ENCODE assay signal across 8 worm cellular contexts in the genomic region with DNA sequence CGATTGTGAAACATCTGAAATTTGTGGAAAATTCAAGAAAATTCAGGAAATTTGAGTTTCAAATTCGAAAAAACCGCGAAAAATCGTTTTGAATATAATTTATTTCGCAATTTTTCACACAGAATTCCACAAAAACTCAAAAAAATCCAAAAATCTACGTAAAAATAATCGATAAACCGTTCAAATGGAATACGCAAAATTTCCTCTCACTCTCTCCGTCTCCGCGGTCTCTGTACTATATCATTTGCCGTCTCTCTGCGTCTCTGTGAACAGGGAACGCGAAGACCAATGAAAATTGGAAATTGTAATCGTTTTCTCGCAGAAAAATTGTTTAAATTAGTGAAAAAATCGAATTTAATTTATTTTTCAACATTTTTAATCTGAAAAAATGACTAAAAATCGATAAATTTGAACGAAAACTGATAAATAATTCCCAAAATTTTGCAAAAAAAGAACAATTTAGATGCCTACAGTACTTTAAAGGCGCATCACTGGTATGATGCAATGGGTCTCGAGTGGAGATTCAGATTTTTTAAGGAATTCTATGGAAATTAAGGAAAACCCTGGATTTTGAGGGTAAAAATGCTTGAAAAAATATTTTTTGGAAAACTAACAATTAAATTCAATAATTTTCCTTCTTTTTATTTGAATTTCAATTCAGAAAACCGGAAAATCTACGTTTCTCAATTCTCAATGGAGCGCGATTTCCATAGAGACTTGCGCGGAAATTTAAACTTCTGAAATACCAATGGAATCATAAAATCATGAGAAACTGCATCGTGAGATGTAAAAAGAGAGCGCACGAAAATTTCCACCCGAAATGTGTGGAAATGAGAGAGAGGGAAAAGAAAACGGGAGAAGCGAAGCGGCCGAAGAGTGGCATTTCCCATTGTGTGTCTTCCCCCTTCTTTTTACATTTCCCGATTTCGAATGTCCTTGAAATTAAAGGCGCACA.
TF ChIP-seq lines count a peak whose summit lies in the region.

A gene (minus strand): TSS at position 14 of the 955 bp plus-strand sequence.
A gene (plus strand): TSS at position 720 of the 955 bp plus-strand sequence.

TF ChIP-seq in whole organism, L1 larva, 84 proteins besides CTCF, POLR2A, EP300 and RAD21 (continues in another document):
- TF ChIP-seq C16A3.4 (tag; optimal IDR thresholded peaks at IDR 0.05; lab: Kevin White, UChicago) (peak; percentile 8), ceh-82 (tag; optimal IDR thresholded peaks at IDR 0.05; lab: Kevin White, UChicago) (peak in 1 of 3 experiments; percentile 10), lin-35 (GFP tag; optimal IDR thresholded peaks at IDR 0.05; lab: Kevin White, UChicago) (peak; percentile 8 to 65), lin-14 (GFP tag; optimal IDR thresholded peaks at IDR 0.05; lab: Kevin White, UChicago) (peak; percentile 46), xbp-1 (tag; optimal IDR thresholded peaks at IDR 0.05; lab: Kevin White, UChicago) (no peak), zip-4 (GFP tag; optimal IDR thresholded peaks at IDR 0.05; lab: Kevin White, UChicago) (no peak), nhr-85 (tag; lab: Kevin White, UChicago) (peak; percentile 62), skn-1 (tag; optimal IDR thresholded peaks at IDR 0.05; lab: Kevin White, UChicago) (peak; percentile 17), swsn-7 (tag; optimal IDR thresholded peaks at IDR 0.05; lab: Kevin White, UChicago) (no peak), snpc-4 (tag; optimal IDR thresholded peaks at IDR 0.05; lab: Kevin White, UChicago) (peak; percentile 16)

TF ChIP-seq in whole organism, L2 larva, 48 proteins besides CTCF, POLR2A, EP300 and RAD21 (continues in another document):
- TF ChIP-seq nhr-21 (tag; optimal IDR thresholded peaks at IDR 0.05; lab: Kevin White, UChicago): no peak
- TF ChIP-seq mdl-1 (tag; optimal IDR thresholded peaks at IDR 0.05; lab: Kevin White, UChicago): no peak
- no peak for TF ChIP-seq nhr-23 (tag; optimal IDR thresholded peaks at IDR 0.05; lab: Kevin White, UChicago)
- TF ChIP-seq gmeb-1 (tag; optimal IDR thresholded peaks at IDR 0.05; lab: Kevin White, UChicago): peak; percentile 11
- no peak for TF ChIP-seq elt-1 (tag; optimal IDR thresholded peaks at IDR 0.05; lab: Kevin White, UChicago)
- TF ChIP-seq mab-5 (tag; optimal IDR thresholded peaks at IDR 0.05; lab: Kevin White, UChicago): no peak
- TF ChIP-seq unc-62 (GFP tag; optimal IDR thresholded peaks at IDR 0.05; lab: Kevin White, UChicago): no peak
- TF ChIP-seq unc-55 (GFP tag; optimal IDR thresholded peaks at IDR 0.05; lab: Kevin White, UChicago): peak; percentile 74
- TF ChIP-seq ceh-16 (tag; optimal IDR thresholded peaks at IDR 0.05; lab: Kevin White, UChicago): no peak
- peak; percentile 46 for TF ChIP-seq nhr-129 (tag; optimal IDR thresholded peaks at IDR 0.05; lab: Kevin White, UChicago)

TF ChIP-seq in whole organism, L3 larva, 47 proteins besides CTCF, POLR2A, EP300 and RAD21 (continues in another document):
- TF ChIP-seq eor-1 (tag; optimal IDR thresholded peaks at IDR 0.05; lab: Kevin White, UChicago) (no peak), aly-2 (tag; optimal IDR thresholded peaks at IDR 0.05; lab: Kevin White, UChicago) (no peak), egl-5 (tag; optimal IDR thresholded peaks at IDR 0.05; lab: Kevin White, UChicago) (peak; percentile 37), ceh-16 (tag; optimal IDR thresholded peaks at IDR 0.05; lab: Kevin White, UChicago) (no peak), fkh-10 (GFP tag; optimal IDR thresholded peaks at IDR 0.05; lab: Kevin White, UChicago) (no peak), unc-62 (GFP tag; optimal IDR thresholded peaks at IDR 0.05; lab: Kevin White, UChicago) (no peak), snpc-4 (tag; optimal IDR thresholded peaks at IDR 0.05; lab: Kevin White, UChicago) (no peak), nhr-43 (tag; optimal IDR thresholded peaks at IDR 0.05; lab: Kevin White, UChicago; ENCODE audit: poor library complexity, severe bottlenecking) (no peak), daf-12 (tag; optimal IDR thresholded peaks at IDR 0.05; lab: Kevin White, UChicago) (no peak), tbx-2 (tag; optimal IDR thresholded peaks at IDR 0.05; lab: Kevin White, UChicago) (no peak)

TF ChIP-seq in whole organism, L4 larva, 104 proteins besides CTCF, POLR2A, EP300 and RAD21 (continues in another document):
- TF ChIP-seq F37D6.2 (tag; optimal IDR thresholded peaks at IDR 0.05; lab: Kevin White, UChicago): no peak
- peak; percentile 80 for TF ChIP-seq aha-1 (tag; lab: Kevin White, UChicago)
- no peak for TF ChIP-seq daf-12 (tag; optimal IDR thresholded peaks at IDR 0.05; lab: Kevin White, UChicago)
- TF ChIP-seq dpl-1 (GFP tag; optimal IDR thresholded peaks at IDR 0.05; lab: Kevin White, UChicago): peak; percentile 39
- peak in 1 of 2 experiments; percentile 47 for TF ChIP-seq hif-1 (tag; optimal IDR thresholded peaks at IDR 0.05; lab: Kevin White, UChicago)
- no peak for TF ChIP-seq daf-8 (GFP tag; IDR thresholded peaks at IDR 0.05; lab: Robert Waterston, UW)
- TF ChIP-seq spr-3 (GFP tag; optimal IDR thresholded peaks at IDR 0.05; lab: Kevin White, UChicago): no peak
- TF ChIP-seq daf-16 (GFP tag; optimal IDR thresholded peaks at IDR 0.05; lab: Kevin White, UChicago): no peak
- no peak for TF ChIP-seq daf-16 (tag; optimal IDR thresholded peaks at IDR 0.05; lab: Kevin White, UChicago)
- TF ChIP-seq fkh-10 (GFP tag; optimal IDR thresholded peaks at IDR 0.05; lab: Kevin White, UChicago): no peak
- peak; percentile 64 for TF ChIP-seq hlh-30 (tag; optimal IDR thresholded peaks at IDR 0.05; lab: Kevin White, UChicago; ENCODE audit: insufficient read depth)

TF ChIP-seq in whole organism, late embryonic, 69 proteins besides CTCF, POLR2A, EP300 and RAD21 (continues in another document):
- TF ChIP-seq rnt-1 (tag; optimal IDR thresholded peaks at IDR 0.05; lab: Kevin White, UChicago) (no peak), ceh-22 (tag; optimal IDR thresholded peaks at IDR 0.05; lab: Kevin White, UChicago) (no peak), gmeb-2 (tag; optimal IDR thresholded peaks at IDR 0.05; lab: Kevin White, UChicago) (no peak), ceh-31 (tag; optimal IDR thresholded peaks at IDR 0.05; lab: Kevin White, UChicago) (peak; percentile 68), lin-11 (tag; optimal IDR thresholded peaks at IDR 0.05; lab: Kevin White, UChicago) (no peak), ceh-6 (GFP tag; optimal IDR thresholded peaks at IDR 0.05; lab: Kevin White, UChicago) (no peak), elt-4 (tag; optimal IDR thresholded peaks at IDR 0.05; lab: Kevin White, UChicago) (no peak), hlh-8 (tag; optimal IDR thresholded peaks at IDR 0.05; lab: Kevin White, UChicago) (no peak), dve-1 (tag; optimal IDR thresholded peaks at IDR 0.05; lab: Kevin White, UChicago) (no peak), ceh-18 (tag; optimal IDR thresholded peaks at IDR 0.05; lab: Kevin White, UChicago) (no peak), hlh-13 (GFP tag; optimal IDR thresholded peaks at IDR 0.05; lab: Kevin White, UChicago) (no peak)

TF ChIP-seq in whole organism, midembryonic, 9 proteins besides CTCF, POLR2A, EP300 and RAD21:
- no peak for TF ChIP-seq ref-1 (GFP tag; conservative IDR thresholded peaks at IDR 0.05; lab: Robert Waterston, UW)
- TF ChIP-seq T22C8.4 (GFP tag; IDR thresholded peaks at IDR 0.05; lab: Robert Waterston, UW): peak; percentile 44; the same call in 1 of the 2 replicates
- TF ChIP-seq klf-2 (GFP tag; conservative IDR thresholded peaks at IDR 0.05; lab: Robert Waterston, UW): no peak
- no peak for TF ChIP-seq ztf-23 (GFP tag; IDR thresholded peaks at IDR 0.05; lab: Robert Waterston, UW)
- no peak for TF ChIP-seq flt-1 (GFP tag; IDR thresholded peaks at IDR 0.05; lab: Robert Waterston, UW)
TF ChIP-seq in whole organism, midembryonic: peak in this region for 1.

TF ChIP-seq in whole organism, mixed stage, embryonic, 35 proteins besides CTCF, POLR2A, EP300 and RAD21 (continues in another document):
- TF ChIP-seq sem-2 (GFP tag; optimal IDR thresholded peaks at IDR 0.05; lab: Kevin White, UChicago): no peak
- no peak for TF ChIP-seq nhr-28 (tag; optimal IDR thresholded peaks at IDR 0.05; lab: Kevin White, UChicago)
- peak; percentile 10 for TF ChIP-seq ceh-39 (tag; optimal IDR thresholded peaks at IDR 0.05; lab: Kevin White, UChicago)
- no peak for TF ChIP-seq nhr-2 (tag; optimal IDR thresholded peaks at IDR 0.05; lab: Kevin White, UChicago)
- TF ChIP-seq sptf-1 (tag; optimal IDR thresholded peaks at IDR 0.05; lab: Kevin White, UChicago): no peak
- no peak for TF ChIP-seq flh-1 (GFP tag; optimal IDR thresholded peaks at IDR 0.05; lab: Kevin White, UChicago)
- no peak for TF ChIP-seq lin-32 (GFP tag; optimal IDR thresholded peaks at IDR 0.05; lab: Kevin White, UChicago)
- no peak for TF ChIP-seq tbx-8 (GFP tag; optimal IDR thresholded peaks at IDR 0.05; lab: Kevin White, UChicago)
- peak; percentile 24 for TF ChIP-seq lsy-2 (tag; optimal IDR thresholded peaks at IDR 0.05; lab: Kevin White, UChicago)
- TF ChIP-seq ztf-11 (tag; optimal IDR thresholded peaks at IDR 0.05; lab: Kevin White, UChicago): no peak
- no peak for TF ChIP-seq ceh-83 (GFP tag; optimal IDR thresholded peaks at IDR 0.05; lab: Kevin White, UChicago)
- no peak for TF ChIP-seq nhr-237 (tag; optimal IDR thresholded peaks at IDR 0.05; lab: Kevin White, UChicago)
- TF ChIP-seq unc-62 (GFP tag; optimal IDR thresholded peaks at IDR 0.05; lab: Kevin White, UChicago): no peak
- TF ChIP-seq M03D4.4 (tag; optimal IDR thresholded peaks at IDR 0.05; lab: Kevin White, UChicago): no peak
- no peak for TF ChIP-seq pha-4 (tag; optimal IDR thresholded peaks at IDR 0.05; lab: Kevin White, UChicago)

TF ChIP-seq in whole organism, young adult, 124 proteins besides CTCF, POLR2A, EP300 and RAD21 (continues in another document):
- TF ChIP-seq him-1 (tag; optimal IDR thresholded peaks at IDR 0.05; lab: Kevin White, UChicago) (no peak), F33H1.4 (GFP tag; IDR thresholded peaks at IDR 0.05; lab: Robert Waterston, UW) (peak; percentile 80), mcd-1 (GFP tag; IDR thresholded peaks at IDR 0.05; lab: Robert Waterston, UW) (peak; percentile 13; the same call in 1 of the 2 replicates), D2030.7 (GFP tag; IDR thresholded peaks at IDR 0.05; lab: Robert Waterston, UW) (peak; percentile 46; the same call in 1 of the 2 replicates), snpc-1.1 (tag; optimal IDR thresholded peaks at IDR 0.05; lab: Kevin White, UChicago; ENCODE audit: insufficient read depth) (no peak), nhr-80 (tag; optimal IDR thresholded peaks at IDR 0.05; lab: Kevin White, UChicago) (no peak), hmg-1.2 (GFP tag; IDR thresholded peaks at IDR 0.05; lab: Robert Waterston, UW) (peak; percentile 96), ceh-100 (GFP tag; IDR thresholded peaks at IDR 0.05; lab: Robert Waterston, UW) (peak; percentile 37; the same call in 1 of the 2 replicates), ceh-91 (GFP tag; IDR thresholded peaks at IDR 0.05; lab: Robert Waterston, UW) (0 out of 2 replicates have a peak, but pooled peaks have one; percentile 17), lsl-1 (GFP tag; optimal IDR thresholded peaks at IDR 0.05; lab: Kevin White, UChicago) (peak; percentile 84), efl-1 (GFP tag; optimal IDR thresholded peaks at IDR 0.05; lab: Kevin White, UChicago) (peak; percentile 28), lsy-27 (tag; optimal IDR thresholded peaks at IDR 0.05; lab: Kevin White, UChicago; ENCODE audit: borderline replicate concordance, insufficient read depth) (no peak), lin-54 (GFP tag; optimal IDR thresholded peaks at IDR 0.05; lab: Kevin White, UChicago) (peak; percentile 27), madf-8 (GFP tag; conservative IDR thresholded peaks at IDR 0.05; lab: Robert Waterston, UW) (0 out of 2 replicates have a peak, but pooled peaks have one; percentile 12)
